Worm (Caenorhabditis elegans): Measurements from ENCODE around the gene nex-3.
A peak's percentile ranks its signal among the peaks of the same experiment; 100 is the strongest.

The nex-3 gene

DNA sequence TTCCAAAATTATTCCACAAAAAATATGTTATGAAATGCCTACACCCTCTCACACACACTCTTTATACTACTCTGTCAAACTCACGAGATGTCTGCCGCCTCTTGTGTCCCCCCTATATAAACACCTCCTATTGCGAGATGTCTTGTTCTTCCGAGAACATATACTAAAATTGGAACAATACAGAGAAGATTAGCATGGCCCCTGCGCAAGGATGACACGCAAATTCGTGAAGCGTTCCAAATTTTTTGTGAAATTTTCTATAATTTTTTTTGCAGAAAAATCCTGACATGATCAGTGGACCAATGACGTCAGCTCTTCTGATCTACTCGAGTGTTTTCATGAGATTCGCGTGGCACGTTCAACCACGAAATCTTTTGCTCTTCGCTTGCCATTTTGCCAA, 27.8 kb upstream of the nex-3 start (continued):
- TF ChIP-seq tbx-2 (tag; optimal IDR thresholded peaks at IDR 0.05) (peak; percentile 33), fkh-8 (tag; optimal IDR thresholded peaks at IDR 0.05) (peak; percentile 55), sox-4 (tag; optimal IDR thresholded peaks at IDR 0.05) (peak; percentile 13), rnt-1 (tag; optimal IDR thresholded peaks at IDR 0.05) (peak; percentile 23), swsn-7 (tag; optimal IDR thresholded peaks at IDR 0.05) (peak; percentile 65), C16A3.4 (tag; optimal IDR thresholded peaks at IDR 0.05) (peak; percentile 47), xbp-1 (tag; optimal IDR thresholded peaks at IDR 0.05) (peak; percentile 51), lin-35 (GFP tag; optimal IDR thresholded peaks at IDR 0.05) (peak; percentile 3 to 46), irx-1 (tag; optimal IDR thresholded peaks at IDR 0.05) (peak; percentile 33), isw-1 (GFP tag; IDR thresholded peaks at IDR 0.05) (peak; percentile 41), nhr-20 (tag; optimal IDR thresholded peaks at IDR 0.05) (peak; percentile 52), lin-13 (GFP tag; optimal IDR thresholded peaks at IDR 0.05) (peak; percentile 9), snu-23 (GFP tag; optimal IDR thresholded peaks at IDR 0.05) (peak; percentile 55), lir-3 (tag; optimal IDR thresholded peaks at IDR 0.05; ENCODE audit: poor library complexity) (peak; percentile 10), fos-1 (tag; optimal IDR thresholded peaks at IDR 0.05) (peak; percentile 11), elt-3 (tag; optimal IDR thresholded peaks at IDR 0.05) (peak in 1 of 6 experiments; percentile 16), nhr-71 (tag; optimal IDR thresholded peaks at IDR 0.05) (peak; percentile 73)

DNA sequence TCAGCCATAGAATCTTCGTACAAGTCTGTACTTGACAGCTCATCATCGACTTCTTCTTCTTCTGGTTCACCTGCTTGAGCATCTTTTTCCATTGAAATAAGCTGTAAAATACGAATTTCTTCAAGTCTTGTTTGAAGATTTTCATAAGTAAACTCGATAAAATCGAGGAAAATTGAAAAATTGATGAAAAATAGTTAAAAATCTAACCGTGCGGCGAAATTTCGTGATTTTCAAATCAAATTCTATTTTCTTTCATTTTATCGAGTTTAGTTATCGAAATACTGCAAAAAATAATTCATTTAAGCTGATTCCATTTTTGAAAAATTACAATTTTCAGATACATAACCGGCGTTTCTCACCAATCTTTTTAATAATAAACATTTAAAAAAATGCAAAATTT, 26.7 kb upstream of the nex-3 start, which contains the start of gene R07E5.11:
Gene R07E5.11, minus strand, starts transcription at position 101 of the 400 bp plus-strand sequence.
- no peak for TF ChIP-seq unc-30 (tag; optimal IDR thresholded peaks at IDR 0.05)
- TF ChIP-seq pqm-1 (tag; optimal IDR thresholded peaks at IDR 0.05), result no peak

DNA sequence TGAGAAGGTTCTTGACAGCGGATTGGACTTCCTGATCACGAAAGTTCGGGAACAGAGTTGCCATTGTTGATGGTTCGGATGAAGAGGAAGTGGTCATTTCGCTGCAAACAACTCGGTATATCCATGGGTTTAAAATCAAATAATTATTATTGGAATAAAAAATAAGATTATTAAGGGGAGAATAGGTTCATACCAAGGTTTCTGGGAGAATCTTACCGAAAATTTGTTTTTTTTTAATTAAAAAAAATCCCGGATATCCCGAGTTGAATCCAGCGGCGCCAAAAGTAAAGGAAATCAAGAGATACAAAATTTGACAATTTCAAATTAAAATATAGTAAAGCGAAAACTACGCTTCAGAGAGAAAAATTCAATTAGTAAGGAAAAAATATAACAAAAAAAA, 23.9 kb upstream of the nex-3 start, which contains the start of the genes R07E5.19 and pdcd-2:
Gene R07E5.19, minus strand, starts transcription at position 101 of the 400 bp plus-strand sequence.
Gene pdcd-2, minus strand, starts transcription at position 102 of the 400 bp plus-strand sequence.
- TF ChIP-seq efl-1 (optimal IDR thresholded peaks at IDR 0.05), result no peak
- TF ChIP-seq efl-1 (GFP tag; optimal IDR thresholded peaks at IDR 0.05 in 1 of 2), result peak in 1 of 2 experiments; percentile 14
- no peak for TF ChIP-seq tlp-1 (tag; optimal IDR thresholded peaks at IDR 0.05)

DNA sequence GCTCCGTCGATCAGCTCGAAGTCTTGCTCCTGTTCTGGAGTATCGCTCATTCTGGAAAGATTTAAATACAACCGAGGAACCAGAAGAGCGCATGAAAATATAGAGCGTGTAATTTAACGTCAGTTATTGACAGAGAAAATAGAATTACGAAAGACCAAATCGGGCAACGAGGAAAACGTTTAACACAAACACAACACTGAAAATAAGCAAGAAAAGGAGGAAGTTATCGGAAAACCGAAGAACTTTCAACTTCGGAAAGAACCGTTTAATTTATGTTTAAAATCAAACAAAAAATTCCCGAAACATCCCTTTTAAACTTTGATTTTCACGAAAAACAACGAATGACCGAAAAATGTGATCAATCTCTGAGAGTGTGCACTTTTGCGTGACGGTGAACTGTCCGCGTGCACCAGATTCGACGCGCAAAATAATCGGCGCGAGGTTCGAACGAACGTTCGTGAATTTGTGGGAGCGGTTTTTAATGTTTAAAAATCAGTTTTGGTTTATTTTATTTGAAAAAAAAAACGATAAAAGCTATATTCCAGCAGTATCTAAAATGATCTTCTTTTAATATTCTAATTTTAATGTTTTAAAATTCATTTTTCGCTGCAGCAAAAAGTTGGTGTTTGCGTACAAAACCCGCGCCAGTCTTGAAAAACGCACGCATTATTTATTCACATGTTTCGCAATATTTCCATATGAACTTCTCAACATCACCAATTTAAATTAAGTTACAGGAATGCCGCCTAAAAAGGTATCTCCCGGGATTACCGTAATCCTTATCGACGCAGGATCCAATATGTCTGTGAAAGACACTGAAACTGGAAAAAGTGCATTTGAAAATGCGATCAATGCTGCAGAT, 22.5 kb upstream of the nex-3 start, which contains the start of the genes R07E5.7 and cku-80:
Gene R07E5.7, minus strand, starts transcription at position 51 of the 862 bp plus-strand sequence.
Gene cku-80, plus strand, starts transcription at position 732 of the 862 bp plus-strand sequence.
- TF ChIP-seq elt-3 (tag; optimal IDR thresholded peaks at IDR 0.05) (peak in 2 of 6 experiments; percentile 44 to 47), hlh-4 (tag; optimal IDR thresholded peaks at IDR 0.05) (no peak), C04F5.9 (tag; optimal IDR thresholded peaks at IDR 0.05) (peak; percentile 31), aha-1 (tag; optimal IDR thresholded peaks at IDR 0.05) (peak; percentile 28), nhr-76 (tag; optimal IDR thresholded peaks at IDR 0.05) (no peak), ets-5 (GFP tag; IDR thresholded peaks at IDR 0.05) (no peak), egl-13 (tag; optimal IDR thresholded peaks at IDR 0.05) (no peak), nhr-90 (tag; optimal IDR thresholded peaks at IDR 0.05; ENCODE audit: poor library complexity) (peak; percentile 55), alr-1 (tag; optimal IDR thresholded peaks at IDR 0.05; ENCODE audit: borderline replicate concordance) (no peak), mep-1 (tag; optimal IDR thresholded peaks at IDR 0.05) (peak; percentile 59), ceh-90 (tag; optimal IDR thresholded peaks at IDR 0.05) (no peak), ceh-82 (tag; optimal IDR thresholded peaks at IDR 0.05) (peak; percentile 6 to 68 (median 58)), isw-1 (GFP tag; IDR thresholded peaks at IDR 0.05) (peak; percentile 39; the same call in 1 of the 2 replicates), pax-3 (tag; optimal IDR thresholded peaks at IDR 0.05) (no peak), tlp-1 (tag; optimal IDR thresholded peaks at IDR 0.05) (no peak), nhr-11 (tag; optimal IDR thresholded peaks at IDR 0.05) (no peak), unc-30 (tag; optimal IDR thresholded peaks at IDR 0.05) (no peak), blmp-1 (tag; optimal IDR thresholded peaks at IDR 0.05) (peak; percentile 51), hlh-17 (GFP tag; optimal IDR thresholded peaks at IDR 0.05; ENCODE audit: borderline replicate concordance) (no peak), efl-1 (optimal IDR thresholded peaks at IDR 0.05) (peak; percentile 66 to 91), efl-1 (GFP tag; optimal IDR thresholded peaks at IDR 0.05 in 1 of 2) (peak; percentile 90 to 99), ces-1 (GFP tag; optimal IDR thresholded peaks at IDR 0.05) (no peak), lin-35 (GFP tag; optimal IDR thresholded peaks at IDR 0.05) (peak; percentile 84 to 95), snu-23 (GFP tag; optimal IDR thresholded peaks at IDR 0.05) (peak; percentile 84), nhr-19 (GFP tag; conservative IDR thresholded peaks at IDR 0.05) (peak; percentile 74), tbx-2 (tag; optimal IDR thresholded peaks at IDR 0.05) (peak; percentile 53), sup-37 (GFP tag; optimal IDR thresholded peaks at IDR 0.05) (no peak), irx-1 (tag; optimal IDR thresholded peaks at IDR 0.05) (peak; percentile 42), zip-4 (GFP tag; optimal IDR thresholded peaks at IDR 0.05) (no peak), lin-15B (tag; optimal IDR thresholded peaks at IDR 0.05) (peak; percentile 62), F16B12.6 (tag; optimal IDR thresholded peaks at IDR 0.05) (peak; percentile 96)

All from whole organism, L1 larva.